Worm (Caenorhabditis elegans): ENCODE measurements around the gene M57.1.

ce11 chrIV:3521710-3522109 is 10.6 kb upstream of the M57.1 start:
- TF ChIP-seq elt-1 (tag; optimal IDR thresholded peaks at IDR 0.05) (no peak), lsy-2 (tag; optimal IDR thresholded peaks at IDR 0.05) (no peak), lin-13 (GFP tag; optimal IDR thresholded peaks at IDR 0.05) (no peak), mdl-1 (tag; optimal IDR thresholded peaks at IDR 0.05) (no peak), nhr-12 (tag; optimal IDR thresholded peaks at IDR 0.05) (no peak), fos-1 (tag; optimal IDR thresholded peaks at IDR 0.05) (no peak), nhr-23 (tag; optimal IDR thresholded peaks at IDR 0.05) (no peak), nhr-77 (tag; optimal IDR thresholded peaks at IDR 0.05) (no peak)
